Worm (Caenorhabditis elegans) whole organism, L2 larva: ENCODE data around the gene arrd-13.

Experiments used
- F13H6.1 ChIP-seq: sonication (generic microtip); optimal IDR thresholded peaks from 2 replicates; lab custom pipeline; 2016; ENCODE audit warnings: missing genetic modification characterization, missing compliant biosample characterization
- R02D3.7 ChIP-seq: fragments of 150-350 bp; optimal IDR thresholded peaks from 2 replicates; lab custom pipeline; 2014; ENCODE audit warnings: missing biosample characterization, missing genetic modification characterization
- Y55F3AM.14 ChIP-seq: fragments of 200-800 bp; sonication (Bioruptor generic); optimal IDR thresholded peaks from 2 replicates; lab custom pipeline; 2018; ENCODE audit warnings: mild to moderate bottlenecking, missing genetic modification characterization, missing compliant biosample characterization
- alr-1 ChIP-seq: fragments of 150-350 bp; optimal IDR thresholded peaks from 2 replicates; lab custom pipeline; 2014; ENCODE audit warnings: missing biosample characterization, missing genetic modification characterization
- ama-1 ChIP-seq: fragments of 150-350 bp; optimal IDR thresholded peaks from 2 replicates; lab custom pipeline; 2018; ENCODE audit warnings: inconsistent platforms
- blmp-1 ChIP-seq: sonication (generic microtip); optimal IDR thresholded peaks from 2 replicates; lab custom pipeline; 2017; ENCODE audit warnings: missing genetic modification characterization, mild to moderate bottlenecking, missing compliant biosample characterization, antibody characterized with exemption, moderate library complexity; ENCODE audit not compliant: insufficient read depth
- ceh-16 ChIP-seq: fragments of 150-350 bp; optimal IDR thresholded peaks from 2 replicates; lab custom pipeline; 2014; ENCODE audit warnings: missing biosample characterization, missing genetic modification characterization
- ceh-82 ChIP-seq: fragments of 150-350 bp; optimal IDR thresholded peaks from 2 replicates; lab custom pipeline; 2014; ENCODE audit warnings: missing biosample characterization, missing genetic modification characterization
- crh-2 ChIP-seq: sonication (generic microtip); optimal IDR thresholded peaks from 2 replicates; lab custom pipeline; 2017; ENCODE audit warnings: missing biosample characterization, missing genetic modification characterization
- dmd-4 ChIP-seq: sonication (generic microtip); optimal IDR thresholded peaks from 2 replicates; lab custom pipeline; 2017; ENCODE audit warnings: missing biosample characterization, missing genetic modification characterization
- egl-27 ChIP-seq: sonication (generic microtip); optimal IDR thresholded peaks from 3 replicates; lab custom pipeline; 2017; ENCODE audit warnings: missing biosample characterization, missing genetic modification reagents, missing genetic modification characterization
- fos-1 ChIP-seq: fragments of 150-350 bp; optimal IDR thresholded peaks from 2 replicates; lab custom pipeline; 2014; ENCODE audit warnings: missing biosample characterization, missing genetic modification characterization
- lin-11 ChIP-seq: fragments of 150-350 bp; sonication (generic microtip); optimal IDR thresholded peaks from 2 replicates; lab custom pipeline; 2014; ENCODE audit warnings: missing biosample characterization, missing genetic modification characterization, inconsistent platforms, mixed read lengths
- lin-13 ChIP-seq: fragments of 150-350 bp; optimal IDR thresholded peaks from 2 replicates; lab custom pipeline; 2014; ENCODE audit warnings: missing biosample characterization, missing genetic modification reagents, missing genetic modification characterization
- lin-39 ChIP-seq: fragments of 150-350 bp; optimal IDR thresholded peaks from 2 replicates; lab custom pipeline; 2014; ENCODE audit warnings: missing biosample characterization, missing genetic modification reagents, missing genetic modification characterization
- lsy-2 ChIP-seq, 2 experiments: fragments of 150-350 bp in 1 of 2; sonication (generic microtip) in 1 of 2; optimal IDR thresholded peaks; 2 replicates each; lab custom pipeline; 2014 to 2017; ENCODE audit warnings: missing biosample characterization in 2 of 2, missing genetic modification characterization in 2 of 2
- mab-5 ChIP-seq: fragments of 150-350 bp; optimal IDR thresholded peaks from 2 replicates; lab custom pipeline; 2014; ENCODE audit warnings: missing biosample characterization, missing genetic modification characterization
- mbf-1 ChIP-seq: sonication (generic microtip); optimal IDR thresholded peaks from 2 replicates; lab custom pipeline; 2017; ENCODE audit warnings: missing biosample characterization, missing genetic modification characterization
- mdl-1 ChIP-seq, 2 experiments: fragments of 150-350 bp in 1 of 2; sonication (generic microtip) in 1 of 2; optimal IDR thresholded peaks; 2 replicates each; lab custom pipeline; 2017; ENCODE audit warnings: missing biosample characterization in 2 of 2, missing genetic modification characterization in 2 of 2
- nhr-11 ChIP-seq: fragments of 150-350 bp; optimal IDR thresholded peaks from 2 replicates; lab custom pipeline; 2014; ENCODE audit warnings: missing biosample characterization, missing genetic modification characterization
- nhr-21 ChIP-seq: fragments of 150-350 bp; optimal IDR thresholded peaks from 2 replicates; lab custom pipeline; 2014; ENCODE audit warnings: missing biosample characterization, missing genetic modification characterization
- nhr-237 ChIP-seq: fragments of 150-350 bp; optimal IDR thresholded peaks from 2 replicates; lab custom pipeline; 2014; ENCODE audit warnings: missing biosample characterization, missing genetic modification characterization
- nhr-6 ChIP-seq: fragments of 150-350 bp; optimal IDR thresholded peaks from 2 replicates; lab custom pipeline; 2014; ENCODE audit warnings: missing biosample characterization, missing genetic modification characterization
- nhr-77 ChIP-seq: fragments of 150-350 bp; optimal IDR thresholded peaks from 2 replicates; lab custom pipeline; 2014; ENCODE audit warnings: missing biosample characterization, missing genetic modification characterization
- peb-1 ChIP-seq: fragments of 150-350 bp; optimal IDR thresholded peaks from 2 replicates; lab custom pipeline; 2014; ENCODE audit warnings: missing biosample characterization, missing genetic modification characterization
- sem-4 ChIP-seq: fragments of 150-350 bp; optimal IDR thresholded peaks from 2 replicates; lab custom pipeline; 2014; ENCODE audit warnings: missing biosample characterization, missing genetic modification reagents, missing genetic modification characterization
- skn-1 ChIP-seq: sonication (generic microtip); optimal IDR thresholded peaks from 2 replicates; lab custom pipeline; 2017; ENCODE audit warnings: missing biosample characterization, missing genetic modification characterization
- sma-9 ChIP-seq, 2 experiments: fragments of 150-350 bp in 1 of 2; sonication (generic microtip) in 1 of 2; optimal IDR thresholded peaks; 2 replicates each; lab custom pipeline; 2014 to 2016; ENCODE audit warnings: missing genetic modification characterization in 2 of 2, mild to moderate bottlenecking in 1 of 2, missing biosample characterization in 1 of 2, missing compliant biosample characterization in 1 of 2, missing genetic modification reagents in 1 of 2, moderate library complexity in 1 of 2
- snpc-4 ChIP-seq: fragments of 150-350 bp; optimal IDR thresholded peaks from 2 replicates; lab custom pipeline; 2014; ENCODE audit warnings: missing biosample characterization, missing genetic modification characterization
- unc-39 ChIP-seq: fragments of 150-350 bp; optimal IDR thresholded peaks from 2 replicates; lab custom pipeline; 2014; ENCODE audit warnings: missing biosample characterization, missing genetic modification characterization
- unc-55 ChIP-seq: fragments of 150-350 bp; sonication (generic microtip); optimal IDR thresholded peaks from 3 replicates; lab custom pipeline; 2014; ENCODE audit warnings: missing biosample characterization, missing genetic modification reagents, missing genetic modification characterization
- unc-62 ChIP-seq: fragments of 150-350 bp; optimal IDR thresholded peaks from 2 replicates; lab custom pipeline; 2014; ENCODE audit warnings: missing biosample characterization, missing genetic modification reagents, missing genetic modification characterization
- ztf-1 ChIP-seq: fragments of 200-800 bp; sonication (Bioruptor generic); conservative IDR thresholded peaks from 2 replicates; pipeline ENCODE4 v1.3.6; 2022; ENCODE audit warnings: missing genetic modification characterization, missing compliant biosample characterization
- ztf-11 ChIP-seq: sonication (generic microtip); optimal IDR thresholded peaks from 2 replicates; lab custom pipeline; 2017; ENCODE audit warnings: missing biosample characterization, missing genetic modification characterization
- ztf-4 ChIP-seq: fragments of 150-350 bp; optimal IDR thresholded peaks from 2 replicates; lab custom pipeline; 2014; ENCODE audit warnings: missing biosample characterization, missing genetic modification characterization

arrd-13 gene

ce11 chrII:13715733-13716132, 42.5 kb upstream of the arrd-13 start, which contains the start of gene zipt-2.3:
TSS of gene zipt-2.3 (minus strand) at chrII:13715879.
- peak; percentile 21 for TF ChIP-seq crh-2 (tag; lab: Kevin White, UChicago)
- TF ChIP-seq blmp-1 (tag; lab: Kevin White, UChicago) = no peak
- TF ChIP-seq nhr-6 = no peak
- peak; percentile 38 for TF ChIP-seq fos-1 (tag; lab: Kevin White, UChicago)

ce11 chrII:13717393-13718367, 40.5 kb upstream of the arrd-13 start:
- TF ChIP-seq lin-39 (tag; lab: Kevin White, UChicago) = no peak
- TF ChIP-seq sma-9 (GFP tag; optimal IDR thresholded peaks at IDR 0.05; lab: Kevin White, UChicago) = no peak
- TF ChIP-seq sma-9 (tag; optimal IDR thresholded peaks at IDR 0.05; lab: Kevin White, UChicago) = no peak
- TF ChIP-seq mab-5 = no peak
- TF ChIP-seq alr-1 (tag; lab: Kevin White, UChicago) = no peak
- TF ChIP-seq nhr-11 = no peak
- TF ChIP-seq F13H6.1 = no peak
- TF ChIP-seq nhr-237 (tag; lab: Kevin White, UChicago) = no peak
- no peak for TF ChIP-seq blmp-1 (tag; lab: Kevin White, UChicago)
- TF ChIP-seq snpc-4 = no peak
- TF ChIP-seq sem-4 = no peak
- TF ChIP-seq nhr-21 (tag; lab: Kevin White, UChicago) = no peak
- TF ChIP-seq skn-1 (tag; lab: Kevin White, UChicago) = no peak
- no peak for TF ChIP-seq R02D3.7 (tag; lab: Kevin White, UChicago)
- no peak for TF ChIP-seq Y55F3AM.14 (GFP tag; lab: Kevin White, UChicago)
- TF ChIP-seq ztf-1 (GFP tag; lab: Robert Waterston, UW) = no peak
- no peak for TF ChIP-seq egl-27 (tag; lab: Kevin White, UChicago)
- no peak for TF ChIP-seq ama-1 (lab: Kevin White, UChicago)

ce11 chrII:13720650-13721049, 37.6 kb upstream of the arrd-13 start:
- TF ChIP-seq nhr-11 (no peak), nhr-237 (tag; lab: Kevin White, UChicago) (no peak)

- no peak for TF ChIP-seq ceh-16 (tag; lab: Kevin White, UChicago)
- TF ChIP-seq fos-1 (tag; lab: Kevin White, UChicago) = no peak
- no peak for TF ChIP-seq mbf-1 (tag; lab: Kevin White, UChicago)
- TF ChIP-seq nhr-77 (tag; lab: Kevin White, UChicago) = no peak
- no peak for TF ChIP-seq F13H6.1
- no peak for TF ChIP-seq alr-1 (tag; lab: Kevin White, UChicago)
- no peak for TF ChIP-seq nhr-11
- no peak for TF ChIP-seq lin-13 (GFP tag; lab: Kevin White, UChicago)
- TF ChIP-seq unc-55 (GFP tag; lab: Kevin White, UChicago) = no peak
- TF ChIP-seq nhr-6 = no peak
- no peak for TF ChIP-seq lsy-2 (tag; optimal IDR thresholded peaks at IDR 0.05; lab: Kevin White, UChicago)
- TF ChIP-seq lin-11 (tag; lab: Kevin White, UChicago) = no peak
- no peak for TF ChIP-seq ztf-4 (tag; lab: Kevin White, UChicago)
- TF ChIP-seq ceh-82 (tag; lab: Kevin White, UChicago) = no peak
- TF ChIP-seq R02D3.7 (tag; lab: Kevin White, UChicago) = no peak
- TF ChIP-seq, all 48 proteins: peak for 0
These were observed 37.0 kb upstream of the arrd-13 start, which contains the start of gene sre-46 for ce11 chrII:13721218-13721617. TSS of gene sre-46 (minus strand) at chrII:13721318.

ce11 chrII:13722763-13723162, 35.4 kb upstream of the arrd-13 start, which contains the start of gene Y54G9A.5:
TSS of gene Y54G9A.5 (plus strand) at chrII:13723007.
- no peak for TF ChIP-seq unc-39 (tag; lab: Kevin White, UChicago)
- TF ChIP-seq alr-1 (tag; lab: Kevin White, UChicago) = no peak
- no peak for TF ChIP-seq dmd-4
- no peak for TF ChIP-seq lin-39 (tag; lab: Kevin White, UChicago)
- TF ChIP-seq ztf-11 (tag; lab: Kevin White, UChicago) = no peak
- TF ChIP-seq unc-55 (GFP tag; lab: Kevin White, UChicago) = no peak
- no peak for TF ChIP-seq unc-62
- TF ChIP-seq peb-1 = no peak
- no peak for TF ChIP-seq ceh-82 (tag; lab: Kevin White, UChicago)
- TF ChIP-seq mdl-1 (tag; optimal IDR thresholded peaks at IDR 0.05; lab: Kevin White, UChicago) = no peak
- no peak for TF ChIP-seq nhr-77 (tag; lab: Kevin White, UChicago)
